Comparison of ENCODE assay signal across 5 fruit fly cellular contexts in the genomic region with DNA sequence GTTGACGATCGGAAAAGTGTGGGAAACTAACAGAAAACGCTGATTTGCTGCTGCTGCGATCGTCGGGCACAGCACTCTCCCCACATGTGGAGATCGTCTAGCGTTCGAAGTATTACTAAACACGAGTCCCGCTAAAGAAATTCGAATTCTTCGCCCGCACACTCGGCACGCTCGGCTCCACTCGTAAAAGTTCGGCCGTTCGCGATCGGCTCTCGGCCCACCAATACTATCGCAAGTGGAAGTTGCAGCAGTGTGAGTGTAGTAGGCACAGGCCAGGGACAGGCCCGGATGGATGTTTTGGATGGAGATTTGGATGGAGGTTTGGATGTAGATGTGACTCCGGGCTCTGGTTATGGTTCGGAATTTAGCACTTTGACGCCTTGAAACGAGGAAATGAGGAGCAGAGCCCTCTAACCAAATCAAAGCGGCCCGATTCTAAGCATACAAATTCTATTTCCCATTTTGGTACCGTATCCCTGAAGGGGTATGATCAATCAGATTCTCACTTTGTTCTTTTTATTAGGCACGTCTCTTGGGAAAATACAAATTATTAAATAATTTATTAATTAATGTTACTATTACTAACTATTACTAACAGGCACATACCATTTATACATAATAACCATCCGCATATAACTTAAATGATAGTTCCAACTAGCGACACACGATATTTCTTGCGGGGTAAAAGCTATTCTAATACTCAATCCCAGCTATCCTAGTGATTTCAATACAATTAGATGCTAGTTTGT.
TF ChIP-seq lines count a peak whose summit lies in the region.

No protein-coding gene starts in this region.

- no peak for TF ChIP-seq CTCF in whole organism, embryonic (GFP tag; optimal IDR thresholded peaks at IDR 0.05; lab: Kevin White, UChicago)

TF ChIP-seq in whole organism, adult, 20 proteins besides CTCF, POLR2A, EP300 and RAD21:
- TF ChIP-seq cnc (optimal IDR thresholded peaks at IDR 0.05; lab: Kevin White, UChicago) (no peak), CG14711 (tag; optimal IDR thresholded peaks at IDR 0.05; lab: Kevin White, UChicago) (no peak), CG12768 (GFP tag; optimal IDR thresholded peaks at IDR 0.05; lab: Kevin White, UChicago) (no peak), CG1620 (GFP tag; optimal IDR thresholded peaks at IDR 0.05; lab: Kevin White, UChicago) (no peak), Hr96 (GFP tag; optimal IDR thresholded peaks at IDR 0.05; lab: Kevin White, UChicago) (no peak), Clk (GFP tag; optimal IDR thresholded peaks at IDR 0.05; lab: Kevin White, UChicago) (no peak), tj (GFP tag; optimal IDR thresholded peaks at IDR 0.05; lab: Kevin White, UChicago) (peak; percentile 41), CG33017 (tag; optimal IDR thresholded peaks at IDR 0.05; lab: Kevin White, UChicago) (no peak), cic (GFP tag; optimal IDR thresholded peaks at IDR 0.05; lab: Kevin White, UChicago) (peak; percentile 3), toe (GFP tag; optimal IDR thresholded peaks at IDR 0.05; lab: Kevin White, UChicago) (no peak), pad (GFP tag; optimal IDR thresholded peaks at IDR 0.05; lab: Kevin White, UChicago) (no peak), ovo (GFP tag; optimal IDR thresholded peaks at IDR 0.05; lab: Kevin White, UChicago) (no peak)

TF ChIP-seq in whole organism, embryonic, 481 proteins besides CTCF, POLR2A, EP300 and RAD21 (continues in another document):
- TF ChIP-seq sob (GFP tag; IDR thresholded peaks at IDR 0.05; lab: Robert Waterston, UW) (no peak), CG15479 (GFP tag; optimal IDR thresholded peaks at IDR 0.05; lab: Kevin White, UChicago) (no peak), CG1024 (GFP tag; IDR thresholded peaks at IDR 0.05; lab: Robert Waterston, UW) (no peak), Nf-YB (GFP tag; optimal IDR thresholded peaks at IDR 0.05; lab: Kevin White, UChicago) (peak; percentile 35), ham (GFP tag; IDR thresholded peaks at IDR 0.05; lab: Robert Waterston, UW) (no peak), Trl (optimal IDR thresholded peaks at IDR 0.05; lab: Kevin White, UChicago) (no peak), Trl (GFP tag; optimal IDR thresholded peaks at IDR 0.05; lab: Kevin White, UChicago) (no peak), klu (GFP tag; IDR thresholded peaks at IDR 0.05; lab: Robert Waterston, UW) (no peak), Neu2 (GFP tag; optimal IDR thresholded peaks at IDR 0.05; lab: Kevin White, UChicago; ENCODE audit: borderline replicate concordance) (no peak), D19B (GFP tag; optimal IDR thresholded peaks at IDR 0.05; lab: Kevin White, UChicago) (peak; percentile 92), CG6654 (GFP tag; optimal IDR thresholded peaks at IDR 0.05; lab: Kevin White, UChicago) (no peak), Usf (GFP tag; optimal IDR thresholded peaks at IDR 0.05; lab: Kevin White, UChicago) (no peak), pita (GFP tag; optimal IDR thresholded peaks at IDR 0.05; lab: Kevin White, UChicago) (no peak), Hand (GFP tag; optimal IDR thresholded peaks at IDR 0.05; lab: Kevin White, UChicago) (no peak), unc-4 (GFP tag; IDR thresholded peaks at IDR 0.05; lab: Robert Waterston, UW; ENCODE audit: partially characterized antibody) (no peak), ato (GFP tag; IDR thresholded peaks at IDR 0.05; lab: Robert Waterston, UW; ENCODE audit: partially characterized antibody) (no peak), CG17568 (GFP tag; optimal IDR thresholded peaks at IDR 0.05; lab: Kevin White, UChicago) (no peak), bsh (GFP tag; optimal IDR thresholded peaks at IDR 0.05; lab: Kevin White, UChicago) (no peak)

TF ChIP-seq in whole organism, prepupa, 60 proteins besides CTCF, POLR2A, EP300 and RAD21:
- peak; percentile 39 for TF ChIP-seq svp (GFP tag; lab: Kevin White, UChicago)
- TF ChIP-seq salr (GFP tag; optimal IDR thresholded peaks at IDR 0.05; lab: Kevin White, UChicago) = no peak

TF ChIP-seq in whole organism, pupa, 21 proteins besides CTCF, POLR2A, EP300 and RAD21:
- TF ChIP-seq CG12605 (GFP tag; IDR thresholded peaks at IDR 0.05; lab: Robert Waterston, UW) = no peak
- TF ChIP-seq CG32121 (GFP tag; IDR thresholded peaks at IDR 0.05; lab: Robert Waterston, UW) = peak; percentile 11; the same call in 1 of the 2 replicates
- TF ChIP-seq fd96Ca (GFP tag; IDR thresholded peaks at IDR 0.05; lab: Robert Waterston, UW) = 0 out of 3 replicates have a peak, but pooled peaks have one; percentile 32
- TF ChIP-seq D1 (tag; optimal IDR thresholded peaks at IDR 0.05; lab: Kevin White, UChicago) = no peak

TF ChIP-seq in whole organism, wandering third instar larva, 38 proteins besides CTCF, POLR2A, EP300 and RAD21:
- TF ChIP-seq Rel (GFP tag; optimal IDR thresholded peaks at IDR 0.05; lab: Kevin White, UChicago) (no peak), Rel (tag; optimal IDR thresholded peaks at IDR 0.05; lab: Kevin White, UChicago) (peak; percentile 10), CG32264 (GFP tag; optimal IDR thresholded peaks at IDR 0.05; lab: Kevin White, UChicago) (no peak)
